Fruit fly (Drosophila melanogaster) whole organism, embryonic: ENCODE results near the gene CG14669.

Experiments
- B-H2 ChIP-seq: fragments of 200-800 bp; sonication (Bioruptor generic); optimal IDR thresholded peaks from 2 replicates; lab custom pipeline; 2018; ENCODE audit warnings: missing biosample characterization, mild to moderate bottlenecking, missing genetic modification characterization
- CG10543 ChIP-seq: fragments of 200-800 bp; sonication (Bioruptor generic); optimal IDR thresholded peaks from 3 replicates; lab custom pipeline; 2017; ENCODE audit warnings: missing biosample characterization, mild to moderate bottlenecking, missing genetic modification characterization, moderate library complexity
- CG11723 ChIP-seq: fragments of 200-800 bp; sonication (Bioruptor generic); optimal IDR thresholded peaks from 2 replicates; lab custom pipeline; 2017; ENCODE audit warnings: missing biosample characterization, mild to moderate bottlenecking, missing genetic modification characterization
- CG12769 ChIP-seq: fragments of 200-800 bp; sonication (Bioruptor generic); optimal IDR thresholded peaks from 2 replicates; lab custom pipeline; 2019; ENCODE audit warnings: missing biosample characterization, mild to moderate bottlenecking, missing genetic modification characterization, moderate library complexity
- CG13287 ChIP-seq: fragments of 200-800 bp; sonication (Bioruptor generic); IDR thresholded peaks from 2 replicates; pipeline ENCODE4 v1.3.6; 2022; ENCODE audit warnings: missing biosample characterization, missing genetic modification characterization; ENCODE audit not compliant: partially characterized antibody
- CG13894 ChIP-seq: fragments of 200-800 bp; sonication (Bioruptor generic); optimal IDR thresholded peaks from 3 replicates; lab custom pipeline; 2018; ENCODE audit warnings: missing biosample characterization, mild to moderate bottlenecking, missing genetic modification characterization, moderate library complexity
- CG14441 ChIP-seq: fragments of 200-800 bp; sonication (Bioruptor generic); IDR thresholded peaks from 2 replicates; pipeline ENCODE4 v1.3.6; 2022; ENCODE audit warnings: missing biosample characterization, missing genetic modification characterization
- CG15514 ChIP-seq: fragments of 200-800 bp; sonication (Bioruptor generic); optimal IDR thresholded peaks from 3 replicates; lab custom pipeline; 2017; ENCODE audit warnings: missing biosample characterization, missing genetic modification characterization, mild to moderate bottlenecking, moderate library complexity, missing genetic modification reagents
- CG18599 ChIP-seq: fragments of 200-800 bp; sonication (Bioruptor generic); optimal IDR thresholded peaks from 3 replicates; lab custom pipeline; 2017; ENCODE audit warnings: missing biosample characterization, missing genetic modification characterization, mild to moderate bottlenecking, moderate library complexity, missing genetic modification reagents
- CG2120 ChIP-seq: fragments of 200-800 bp; sonication (Bioruptor generic); optimal IDR thresholded peaks from 3 replicates; lab custom pipeline; 2016; ENCODE audit warnings: missing biosample characterization, missing genetic modification characterization
- CG34376 ChIP-seq: fragments of 200-800 bp; sonication (Bioruptor generic); optimal IDR thresholded peaks from 2 replicates; lab custom pipeline; 2018; ENCODE audit warnings: missing biosample characterization, mild to moderate bottlenecking, missing genetic modification characterization
- CG5180 ChIP-seq: fragments of 200-800 bp; sonication (Bioruptor generic); optimal IDR thresholded peaks from 3 replicates; lab custom pipeline; 2017; ENCODE audit warnings: missing biosample characterization, missing genetic modification characterization, mild to moderate bottlenecking, moderate library complexity, missing genetic modification reagents
- CG7271 ChIP-seq: fragments of 200-800 bp; sonication (Bioruptor generic); optimal IDR thresholded peaks from 2 replicates; lab custom pipeline; 2018; ENCODE audit warnings: missing biosample characterization, mild to moderate bottlenecking, missing genetic modification characterization, moderate library complexity
- CG7556 ChIP-seq: fragments of 200-800 bp; sonication (Bioruptor generic); optimal IDR thresholded peaks from 2 replicates; lab custom pipeline; 2017; ENCODE audit warnings: missing biosample characterization, mild to moderate bottlenecking, missing genetic modification characterization
- CG9876 ChIP-seq: fragments of 200-800 bp; sonication (Bioruptor generic); optimal IDR thresholded peaks from 2 replicates; lab custom pipeline; 2016; ENCODE audit warnings: missing biosample characterization, missing genetic modification characterization
- D19B ChIP-seq: fragments of 200-800 bp; sonication (Bioruptor generic); optimal IDR thresholded peaks from 2 replicates; lab custom pipeline; 2017; ENCODE audit warnings: missing biosample characterization, mild to moderate bottlenecking, missing genetic modification characterization
- Deaf1 ChIP-seq: fragments of 200-800 bp; optimal IDR thresholded peaks from 3 replicates; lab custom pipeline; 2019; ENCODE audit warnings: missing biosample characterization, mild to moderate bottlenecking, missing genetic modification characterization, moderate library complexity
- Doc3 ChIP-seq: fragments of 200-800 bp; sonication (Bioruptor generic); IDR thresholded peaks from 3 replicates; pipeline ENCODE4 v1.3.6; 2022; ENCODE audit warnings: missing biosample characterization, missing genetic modification characterization; ENCODE audit not compliant: partially characterized antibody
- Drgx ChIP-seq: fragments of 200-800 bp; sonication (Bioruptor generic); IDR thresholded peaks from 2 replicates; pipeline ENCODE4 v1.3.6; 2022; ENCODE audit warnings: missing biosample characterization, missing genetic modification characterization
- E2f1 ChIP-seq: fragments of 200-800 bp; sonication (Bioruptor generic); IDR thresholded peaks from 2 replicates; pipeline ENCODE4 v1.3.6; 2022; ENCODE audit warnings: missing biosample characterization, missing genetic modification characterization
- E2f2 ChIP-seq: fragments of 200-800 bp; sonication (Bioruptor generic); IDR thresholded peaks from 2 replicates; pipeline ENCODE4 v1.3.6; 2022; ENCODE audit warnings: missing biosample characterization, missing genetic modification characterization
- Hey ChIP-seq: fragments of 200-800 bp; sonication (Bioruptor generic); optimal IDR thresholded peaks from 3 replicates; lab custom pipeline; 2018; ENCODE audit warnings: missing biosample characterization, mild to moderate bottlenecking, missing genetic modification characterization
- Med ChIP-seq: fragments of 200-800 bp; sonication (Bioruptor generic); peaks from one replicate; lab custom pipeline; 2016; ENCODE audit warnings: missing biosample characterization, missing genetic modification characterization, mild to moderate bottlenecking, inconsistent platforms, moderate library complexity
- amos ChIP-seq: fragments of 200-800 bp; sonication (Bioruptor generic); IDR thresholded peaks from 2 replicates; pipeline ENCODE4 v1.3.6; 2022; ENCODE audit warnings: missing biosample characterization, missing genetic modification characterization; ENCODE audit not compliant: partially characterized antibody
- chinmo ChIP-seq: fragments of 200-800 bp; sonication (Bioruptor generic); IDR thresholded peaks from 4 replicates; pipeline ENCODE4 v1.3.6; 2022; ENCODE audit warnings: missing biosample characterization, missing genetic modification characterization; ENCODE audit not compliant: partially characterized antibody
- dimm ChIP-seq: fragments of 200-800 bp; sonication (Bioruptor generic); IDR thresholded peaks from 2 replicates; pipeline ENCODE4 v1.3.6; 2022; ENCODE audit warnings: missing biosample characterization, missing genetic modification characterization
- dm ChIP-seq: fragments of 200-800 bp; sonication (Bioruptor generic); optimal IDR thresholded peaks from 3 replicates; lab custom pipeline; 2016; ENCODE audit warnings: missing biosample characterization, missing genetic modification characterization
- en ChIP-seq: fragments of 200-800 bp; sonication (Bioruptor generic); optimal IDR thresholded peaks from 2 replicates; lab custom pipeline; 2016; ENCODE audit warnings: missing biosample characterization, missing genetic modification characterization
- exex ChIP-seq: fragments of 200-800 bp; sonication (Bioruptor generic); optimal IDR thresholded peaks from 4 replicates; lab custom pipeline; 2018; ENCODE audit warnings: missing biosample characterization, mild to moderate bottlenecking, missing genetic modification characterization, moderate library complexity
- fru ChIP-seq: fragments of >200 bp; optimal IDR thresholded peaks from 2 replicates; lab custom pipeline; 2017
- gem ChIP-seq: fragments of 200-800 bp; sonication (Bioruptor generic); optimal IDR thresholded peaks from 2 replicates; lab custom pipeline; 2019; ENCODE audit warnings: missing biosample characterization, mild to moderate bottlenecking, missing genetic modification characterization, moderate library complexity
- kah ChIP-seq: fragments of 200-800 bp; sonication (Bioruptor generic); optimal IDR thresholded peaks from 2 replicates; lab custom pipeline; 2018; ENCODE audit warnings: missing biosample characterization, mild to moderate bottlenecking, missing genetic modification characterization
- lmd ChIP-seq: fragments of 200-800 bp; sonication (Bioruptor generic); IDR thresholded peaks from 2 replicates; pipeline ENCODE4 v1.3.6; 2022; ENCODE audit warnings: missing biosample characterization, missing genetic modification characterization
- mirr ChIP-seq: fragments of 200-800 bp; sonication (Bioruptor generic); optimal IDR thresholded peaks from 3 replicates; lab custom pipeline; 2018; ENCODE audit warnings: missing biosample characterization, mild to moderate bottlenecking, missing genetic modification characterization
- pb ChIP-seq: fragments of 200-800 bp; sonication (Bioruptor generic); optimal IDR thresholded peaks from 3 replicates; lab custom pipeline; 2016; ENCODE audit warnings: missing biosample characterization, missing genetic modification characterization
- prd ChIP-seq, 3 experiments: fragments of >200 bp in 2 of 3; fragments of 200-800 bp in 1 of 3; sonication (Bioruptor generic) in 1 of 3; optimal IDR thresholded peaks in 2 of 3; IDR thresholded peaks in 1 of 3; 2 replicates in 2 of 3; 3 replicates in 1 of 3; pipeline versions ENCODE4 v1.3.6 to Lab custom; 2017 to 2022; ENCODE audit warnings: missing biosample characterization in 1 of 3, missing genetic modification characterization in 1 of 3
- salm ChIP-seq: fragments of 200-800 bp; sonication (Bioruptor generic); optimal IDR thresholded peaks from 2 replicates; lab custom pipeline; 2018; ENCODE audit warnings: missing biosample characterization, mild to moderate bottlenecking, missing genetic modification characterization
- schlank ChIP-seq: fragments of 200-800 bp; sonication (Bioruptor generic); optimal IDR thresholded peaks from 2 replicates; lab custom pipeline; 2018; ENCODE audit warnings: missing biosample characterization, mild to moderate bottlenecking, missing genetic modification characterization
- seq ChIP-seq: fragments of 200-800 bp; sonication (Bioruptor generic); IDR thresholded peaks from 2 replicates; pipeline ENCODE4 v1.3.6; 2022; ENCODE audit warnings: missing biosample characterization, missing genetic modification characterization
- slp2 ChIP-seq: fragments of 200-800 bp; sonication (Bioruptor generic); optimal IDR thresholded peaks from 2 replicates; lab custom pipeline; 2016; ENCODE audit warnings: missing biosample characterization, missing genetic modification characterization
- stc ChIP-seq: fragments of 200-800 bp; sonication (Bioruptor generic); IDR thresholded peaks from 2 replicates; pipeline ENCODE4 v1.3.6; 2022; ENCODE audit warnings: missing biosample characterization, missing genetic modification characterization
- sug ChIP-seq: fragments of 200-800 bp; optimal IDR thresholded peaks from 2 replicates; lab custom pipeline; 2019; ENCODE audit warnings: missing biosample characterization, mild to moderate bottlenecking, missing genetic modification characterization, moderate library complexity
- vnd ChIP-seq: fragments of 200-800 bp; sonication (Bioruptor generic); IDR thresholded peaks from 3 replicates; pipeline ENCODE4 v1.3.6; 2022; ENCODE audit warnings: missing biosample characterization, missing genetic modification characterization; ENCODE audit not compliant: partially characterized antibody
- zf30C ChIP-seq: fragments of 200-800 bp; sonication (Bioruptor generic); optimal IDR thresholded peaks from 3 replicates; lab custom pipeline; 2018; ENCODE audit warnings: missing biosample characterization, mild to moderate bottlenecking, missing genetic modification characterization

Gene CG14669

dm6 chr3R:5502646-5503045 lies 88.3 kb downstream of the CG14669 start, which contains the start of gene NKCC (continued):
- TF ChIP-seq CG34376 (GFP tag; lab: Kevin White, UChicago) (peak; percentile 15), fru (lab: Kevin White, UChicago) (no peak), CG13287 (GFP tag; lab: Robert Waterston, UW) (peak; percentile 29; the same call in 1 of the 2 replicates), CG10543 (no peak), CG18599 (GFP tag; lab: Kevin White, UChicago) (no peak), CG11723 (GFP tag; lab: Kevin White, UChicago) (no peak), vnd (GFP tag; lab: Robert Waterston, UW) (0 out of 3 replicates have a peak, but pooled peaks have one; percentile 15), exex (tag; lab: Kevin White, UChicago) (peak; percentile 4), D19B (GFP tag; lab: Kevin White, UChicago) (peak; percentile 27), CG7271 (no peak), kah (GFP tag; lab: Kevin White, UChicago) (no peak), CG12769 (peak; percentile 30), salm (tag; lab: Kevin White, UChicago) (no peak), E2f2 (GFP tag; lab: Robert Waterston, UW) (peak; percentile 46; the same call in 1 of the 2 replicates)

dm6 chr3R:5503789-5504387 lies 89.6 kb downstream of the CG14669 start:
- TF ChIP-seq prd (optimal IDR thresholded peaks at IDR 0.05; lab: Kevin White, UChicago) (no peak), prd (GFP tag; IDR thresholded peaks at IDR 0.05; lab: Robert Waterston, UW) (no peak), CG2120 (GFP tag; lab: Kevin White, UChicago) (no peak), CG9876 (no peak), CG12769 (peak; percentile 19), mirr (peak; percentile 82), zf30C (GFP tag; lab: Kevin White, UChicago) (no peak), Drgx (GFP tag; lab: Robert Waterston, UW) (no peak), Med (GFP tag; lab: Kevin White, UChicago) (peak; percentile 76), dimm (GFP tag; lab: Robert Waterston, UW) (no peak), E2f1 (GFP tag; lab: Robert Waterston, UW) (no peak), slp2 (GFP tag; lab: Kevin White, UChicago) (no peak), schlank (tag; lab: Kevin White, UChicago) (no peak), pb (GFP tag; lab: Kevin White, UChicago) (no peak), Doc3 (GFP tag; lab: Robert Waterston, UW) (0 out of 3 replicates have a peak, but pooled peaks have one; percentile 16), amos (GFP tag; lab: Robert Waterston, UW) (no peak), B-H2 (GFP tag; lab: Kevin White, UChicago) (peak; percentile 38), CG34376 (GFP tag; lab: Kevin White, UChicago) (peak; percentile 64), CG15514 (GFP tag; lab: Kevin White, UChicago) (peak; percentile 12), Hey (tag; lab: Kevin White, UChicago) (peak; percentile 99), sug (tag; lab: Kevin White, UChicago) (peak; percentile 62), CG14441 (GFP tag; lab: Robert Waterston, UW) (no peak), CG10543 (peak; percentile 43), Deaf1 (tag; lab: Kevin White, UChicago) (peak; percentile 84), CG7556 (GFP tag; lab: Kevin White, UChicago) (no peak), exex (tag; lab: Kevin White, UChicago) (peak; percentile 70), chinmo (GFP tag; lab: Robert Waterston, UW) (0 out of 4 replicates have a peak, but pooled peaks have one; percentile 73), seq (GFP tag; lab: Robert Waterston, UW) (no peak), lmd (GFP tag; lab: Robert Waterston, UW) (no peak), gem (tag; lab: Kevin White, UChicago) (peak; percentile 76), en (GFP tag; lab: Kevin White, UChicago) (no peak), CG5180 (peak; percentile 81), dm (no peak), stc (no peak), CG13894 (tag; lab: Kevin White, UChicago) (peak; percentile 64)
